Worm (Caenorhabditis elegans) whole organism, L2 larva: Measurements from ENCODE around the gene F58F12.12.

ENCODE experiments used
- R02D3.7 ChIP-seq: fragments of 150-350 bp; optimal IDR thresholded peaks from 2 replicates; lab custom pipeline; 2014; ENCODE audit warnings: missing biosample characterization, missing genetic modification characterization
- ama-1 ChIP-seq: fragments of 150-350 bp; optimal IDR thresholded peaks from 2 replicates; lab custom pipeline; 2018; ENCODE audit warnings: inconsistent platforms
- crh-2 ChIP-seq: sonication (generic microtip); optimal IDR thresholded peaks from 2 replicates; lab custom pipeline; 2017; ENCODE audit warnings: missing biosample characterization, missing genetic modification characterization
- elt-3 ChIP-seq: sonication (generic microtip); optimal IDR thresholded peaks from 2 replicates; lab custom pipeline; 2017; ENCODE audit warnings: missing biosample characterization, missing genetic modification characterization
- lin-11 ChIP-seq: fragments of 150-350 bp; sonication (generic microtip); optimal IDR thresholded peaks from 2 replicates; lab custom pipeline; 2014; ENCODE audit warnings: missing biosample characterization, missing genetic modification characterization, inconsistent platforms, mixed read lengths
- lsy-2 ChIP-seq, 2 experiments: fragments of 150-350 bp in 1 of 2; sonication (generic microtip) in 1 of 2; optimal IDR thresholded peaks; 2 replicates each; lab custom pipeline; 2014 to 2017; ENCODE audit warnings: missing biosample characterization in 2 of 2, missing genetic modification characterization in 2 of 2
- mab-5 ChIP-seq: fragments of 150-350 bp; optimal IDR thresholded peaks from 2 replicates; lab custom pipeline; 2014; ENCODE audit warnings: missing biosample characterization, missing genetic modification characterization
- mdl-1 ChIP-seq, 2 experiments: fragments of 150-350 bp in 1 of 2; sonication (generic microtip) in 1 of 2; optimal IDR thresholded peaks; 2 replicates each; lab custom pipeline; 2017; ENCODE audit warnings: missing biosample characterization in 2 of 2, missing genetic modification characterization in 2 of 2
- nhr-12 ChIP-seq: fragments of 150-350 bp; optimal IDR thresholded peaks from 2 replicates; lab custom pipeline; 2014; ENCODE audit warnings: missing biosample characterization, missing genetic modification characterization
- nhr-77 ChIP-seq: fragments of 150-350 bp; optimal IDR thresholded peaks from 2 replicates; lab custom pipeline; 2014; ENCODE audit warnings: missing biosample characterization, missing genetic modification characterization
- skn-1 ChIP-seq: sonication (generic microtip); optimal IDR thresholded peaks from 2 replicates; lab custom pipeline; 2017; ENCODE audit warnings: missing biosample characterization, missing genetic modification characterization
- unc-39 ChIP-seq: fragments of 150-350 bp; optimal IDR thresholded peaks from 2 replicates; lab custom pipeline; 2014; ENCODE audit warnings: missing biosample characterization, missing genetic modification characterization
- unc-55 ChIP-seq: fragments of 150-350 bp; sonication (generic microtip); optimal IDR thresholded peaks from 3 replicates; lab custom pipeline; 2014; ENCODE audit warnings: missing biosample characterization, missing genetic modification reagents, missing genetic modification characterization
- ztf-4 ChIP-seq: fragments of 150-350 bp; optimal IDR thresholded peaks from 2 replicates; lab custom pipeline; 2014; ENCODE audit warnings: missing biosample characterization, missing genetic modification characterization

ce11 chrII:6358232-6358631 is 22.7 kb upstream of the F58F12.12 start:
- TF ChIP-seq ztf-4 (tag; lab: Kevin White, UChicago) (no peak), ama-1 (no peak), unc-39 (tag; lab: Kevin White, UChicago) (no peak), mdl-1 (tag; optimal IDR thresholded peaks at IDR 0.05; lab: Kevin White, UChicago) (no peak), skn-1 (no peak), R02D3.7 (tag; lab: Kevin White, UChicago) (no peak), unc-55 (no peak), lsy-2 (tag; optimal IDR thresholded peaks at IDR 0.05; lab: Kevin White, UChicago) (no peak), elt-3 (tag; lab: Kevin White, UChicago) (no peak), nhr-12 (tag; lab: Kevin White, UChicago) (no peak), crh-2 (tag; lab: Kevin White, UChicago) (no peak), lin-11 (no peak), nhr-77 (no peak), mab-5 (tag; lab: Kevin White, UChicago) (no peak)
